Worm (Caenorhabditis elegans): ENCODE data around the gene F52D10.4.
A peak's percentile ranks its signal among the peaks of the same experiment; 100 is the strongest.

Gene F52D10.4

DNA sequence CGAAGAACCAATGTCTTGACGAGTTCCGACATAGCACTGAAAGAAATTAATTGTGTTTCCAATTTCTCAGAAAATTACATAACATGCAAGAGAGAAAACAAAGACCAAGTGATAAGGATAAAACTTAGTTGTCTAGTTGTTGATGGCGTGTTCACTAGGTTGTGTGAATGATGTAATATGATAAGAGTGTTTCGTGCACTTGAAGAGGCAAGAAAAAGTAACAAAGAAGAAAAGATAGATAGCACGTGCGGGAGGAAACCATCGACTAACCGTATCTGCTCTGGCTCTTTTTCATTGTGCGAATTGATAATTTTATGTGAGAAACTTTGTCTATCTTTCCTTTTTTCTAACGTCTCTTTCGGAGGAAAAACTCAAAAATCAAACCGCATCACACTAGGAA is 44.4 kb downstream of the F52D10.4 start, which contains the start of gene sfxn-1.5:
Gene sfxn-1.5 (minus strand): TSS at position 36 of the 400 bp plus-strand sequence.
- TF ChIP-seq snpc-3.4 (tag; optimal IDR thresholded peaks at IDR 0.05) (no peak), lin-54 (GFP tag; optimal IDR thresholded peaks at IDR 0.05) (no peak), pha-4 (tag; optimal IDR thresholded peaks at IDR 0.05) (no peak), ceh-79 (tag; optimal IDR thresholded peaks at IDR 0.05) (no peak), let-607 (tag; optimal IDR thresholded peaks at IDR 0.05) (peak in 1 of 2 experiments; percentile 50), hsf-1 (GFP tag; IDR thresholded peaks at IDR 0.05) (no peak), dox-1 (GFP tag; IDR thresholded peaks at IDR 0.05) (peak; percentile 35; the same call in 1 of the 2 replicates), nfyb-1 (GFP tag; IDR thresholded peaks at IDR 0.05) (no peak), Y95B8A.8 (GFP tag; IDR thresholded peaks at IDR 0.05) (no peak), ztf-25 (GFP tag; IDR thresholded peaks at IDR 0.05) (no peak), tbp1 (GFP tag; optimal IDR thresholded peaks at IDR 0.05) (peak; percentile 7), atf-7 (tag; optimal IDR thresholded peaks at IDR 0.05) (peak; percentile 31), madf-8 (GFP tag; conservative IDR thresholded peaks at IDR 0.05) (no peak), ceh-100 (GFP tag; IDR thresholded peaks at IDR 0.05) (no peak), nhr-80 (tag; optimal IDR thresholded peaks at IDR 0.05) (peak; percentile 94)

DNA sequence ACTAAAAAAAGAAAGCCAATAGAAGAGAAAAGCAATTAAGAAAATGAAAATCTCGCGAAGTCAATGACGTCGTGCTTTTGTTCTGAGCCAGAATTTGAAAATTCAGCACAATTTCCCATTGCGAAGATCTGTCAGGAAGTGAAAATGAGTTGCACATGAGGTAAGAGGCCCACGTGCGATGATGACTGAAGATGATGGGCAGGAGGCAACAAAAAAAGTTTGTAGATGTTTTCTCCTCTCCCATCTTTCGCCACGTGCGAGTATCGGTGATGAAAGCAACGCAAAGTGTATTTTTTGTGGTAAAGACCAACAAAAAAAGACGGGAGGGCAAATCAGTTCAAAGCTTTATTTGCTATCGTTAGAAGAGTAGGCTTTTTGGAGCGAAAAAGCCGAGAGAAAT is 44.8 kb downstream of the F52D10.4 start:
- TF ChIP-seq snpc-1.1 (tag; optimal IDR thresholded peaks at IDR 0.05; ENCODE audit: insufficient read depth) (no peak), ama-1 (optimal IDR thresholded peaks at IDR 0.05) (no peak), ama-1 (GFP tag; optimal IDR thresholded peaks at IDR 0.05) (no peak), cebp-1 (GFP tag; IDR thresholded peaks at IDR 0.05) (no peak), cebp-1 (tag; optimal IDR thresholded peaks at IDR 0.05) (peak; percentile 31)

DNA sequence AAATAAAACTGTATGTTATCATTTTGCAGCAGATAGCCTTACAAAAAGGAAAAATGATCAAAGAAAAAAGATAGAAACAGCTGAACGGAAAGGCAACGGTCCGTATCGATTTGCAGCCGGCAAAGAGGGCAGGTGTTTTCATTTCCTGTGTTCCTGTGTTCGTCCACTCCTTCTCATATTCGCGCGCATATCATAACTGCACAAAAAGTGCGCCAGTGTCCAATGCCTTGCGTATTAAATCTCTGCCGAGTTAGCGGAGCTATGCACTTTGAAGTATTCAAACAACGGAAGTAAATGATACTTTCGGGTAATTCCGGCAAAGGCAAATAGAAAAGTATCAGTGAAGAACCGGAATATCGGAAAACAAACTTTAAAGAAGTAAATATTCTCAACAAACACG is 45.3 kb downstream of the F52D10.4 start:
- TF ChIP-seq F57C9.4 (tag; optimal IDR thresholded peaks at IDR 0.05) = no peak
- TF ChIP-seq dox-1 (GFP tag; IDR thresholded peaks at IDR 0.05) = 0 out of 2 replicates have a peak, but pooled peaks have one; percentile 46
- no peak for TF ChIP-seq nhr-90 (tag; optimal IDR thresholded peaks at IDR 0.05)
- no peak for TF ChIP-seq egl-44 (GFP tag; IDR thresholded peaks at IDR 0.05)
- no peak for TF ChIP-seq egl-18 (GFP tag; IDR thresholded peaks at IDR 0.05)
- no peak for TF ChIP-seq sea-2 (GFP tag; IDR thresholded peaks at IDR 0.05)
- no peak for TF ChIP-seq madf-8 (GFP tag; conservative IDR thresholded peaks at IDR 0.05)
- TF ChIP-seq madf-3 (GFP tag; IDR thresholded peaks at IDR 0.05) = 0 out of 2 replicates have a peak, but pooled peaks have one; percentile 17
- no peak for TF ChIP-seq ZK185.1 (tag; optimal IDR thresholded peaks at IDR 0.05; ENCODE audit: poor library complexity, severe bottlenecking)
- TF ChIP-seq efl-1 (GFP tag; optimal IDR thresholded peaks at IDR 0.05) = peak; percentile 10
- TF ChIP-seq ztf-18 (tag; optimal IDR thresholded peaks at IDR 0.05) = peak; percentile 82
- TF ChIP-seq madf-10 (tag; optimal IDR thresholded peaks at IDR 0.05) = no peak
- no peak for TF ChIP-seq T26A5.8 (tag; optimal IDR thresholded peaks at IDR 0.05)
- no peak for TF ChIP-seq pha-4 (tag; optimal IDR thresholded peaks at IDR 0.05)

DNA sequence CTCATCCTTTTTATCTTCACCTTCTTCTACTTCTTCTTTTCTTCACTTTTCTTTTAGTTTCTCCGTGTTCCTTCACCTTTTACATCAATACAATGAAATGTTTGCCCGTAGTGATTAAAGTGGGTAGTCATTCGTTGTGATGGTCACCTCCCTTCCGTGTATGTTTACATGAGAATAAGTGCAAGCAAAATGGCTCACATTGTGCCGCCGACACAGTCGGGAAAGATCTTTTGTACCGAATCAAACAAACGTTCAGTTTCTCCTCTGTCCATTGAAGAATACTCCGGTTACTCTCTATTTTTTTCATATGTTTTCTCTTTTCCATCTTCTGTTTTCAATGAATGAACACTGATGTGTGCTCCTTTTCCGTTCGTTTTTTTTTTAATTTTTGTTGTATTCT is 46.9 kb downstream of the F52D10.4 start:
- TF ChIP-seq lin-26 (GFP tag; IDR thresholded peaks at IDR 0.05) (no peak), snpc-1.3 (tag; optimal IDR thresholded peaks at IDR 0.05; ENCODE audit: insufficient read depth) (no peak), nfyb-1 (GFP tag; IDR thresholded peaks at IDR 0.05) (no peak), fkh-3 (tag; optimal IDR thresholded peaks at IDR 0.05) (no peak), cebp-1 (GFP tag; IDR thresholded peaks at IDR 0.05) (no peak), cebp-1 (tag; optimal IDR thresholded peaks at IDR 0.05) (no peak), lsl-1 (GFP tag; optimal IDR thresholded peaks at IDR 0.05) (no peak), F55B11.4 (tag; optimal IDR thresholded peaks at IDR 0.05; ENCODE audit: borderline replicate concordance, insufficient read depth) (no peak), egl-44 (GFP tag; IDR thresholded peaks at IDR 0.05) (no peak), pha-4 (tag; optimal IDR thresholded peaks at IDR 0.05) (no peak), attf-3 (GFP tag; conservative IDR thresholded peaks at IDR 0.05) (no peak), bed-2 (GFP tag; IDR thresholded peaks at IDR 0.05) (no peak), sdz-38 (tag; optimal IDR thresholded peaks at IDR 0.05) (no peak)

Measured in whole organism, young adult.